Fruit fly (Drosophila melanogaster) whole organism, pupa: ENCODE measurements around the gene Bx.

ENCODE experiments used
- CG15710 ChIP-seq: fragments of 200-800 bp; sonication (Bioruptor generic); optimal IDR thresholded peaks from 2 replicates; lab custom pipeline; 2018; ENCODE audit warnings: missing biosample characterization, mild to moderate bottlenecking, missing genetic modification characterization, moderate library complexity
- CG32121 ChIP-seq: fragments of 200-800 bp; sonication (Bioruptor generic); IDR thresholded peaks from 2 replicates; pipeline ENCODE4 v1.3.6; 2022; ENCODE audit warnings: missing biosample characterization, missing genetic modification characterization
- CG4496 ChIP-seq: fragments of 200-800 bp; sonication (Bioruptor generic); IDR thresholded peaks from 3 replicates; pipeline ENCODE4 v1.3.6; 2022; ENCODE audit warnings: missing biosample characterization, missing genetic modification characterization
- CG8159 ChIP-seq: fragments of 200-800 bp; sonication (Bioruptor generic); optimal IDR thresholded peaks from 3 replicates; lab custom pipeline; 2018; ENCODE audit warnings: missing biosample characterization, mild to moderate bottlenecking, missing genetic modification characterization, moderate library complexity
- fd96Ca ChIP-seq: fragments of 200-800 bp; sonication (Bioruptor generic); IDR thresholded peaks from 3 replicates; pipeline ENCODE4 v1.3.6; 2022; ENCODE audit warnings: missing biosample characterization, missing genetic modification characterization

The Bx gene

dm6 chrX:18618122-18618521 lies 102.9 kb downstream of the Bx start:
- TF ChIP-seq CG32121 (GFP tag; lab: Robert Waterston, UW) (no peak), CG15710 (tag; lab: Kevin White, UChicago) (peak; percentile 12), CG8159 (tag; lab: Kevin White, UChicago) (peak; percentile 31)

DNA sequence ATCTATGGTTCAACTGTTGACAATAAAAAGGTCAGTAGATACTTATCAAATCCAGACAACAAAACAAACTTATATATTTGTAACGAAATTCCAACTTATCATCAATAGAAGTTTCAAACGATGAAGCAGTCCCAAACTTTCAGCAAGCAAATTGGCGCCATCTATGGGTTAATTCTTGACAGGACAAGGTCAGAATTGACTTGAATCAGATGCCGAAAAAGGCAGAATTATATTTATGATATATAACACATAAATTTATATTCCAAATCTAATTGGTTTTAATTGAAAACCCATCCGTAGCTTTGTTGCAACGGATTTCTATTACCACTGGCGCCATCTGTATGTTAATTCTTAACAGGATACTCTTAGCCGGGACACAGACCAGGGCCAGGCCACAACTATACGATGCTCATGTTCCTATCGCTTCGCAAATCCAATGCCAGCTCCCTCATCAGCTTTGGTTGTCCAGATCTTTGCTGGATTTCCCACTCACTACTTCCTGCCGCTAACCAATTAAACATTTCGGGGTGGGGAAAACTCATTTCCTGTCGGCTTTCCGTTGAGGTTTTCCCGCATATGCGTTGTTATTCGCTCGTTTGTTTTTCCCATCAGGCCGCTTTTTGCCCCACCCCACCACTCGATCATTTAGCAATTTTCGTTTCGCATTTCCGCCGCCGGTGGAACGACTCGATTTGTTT lies 106.6 kb downstream of the Bx start:
- TF ChIP-seq fd96Ca (GFP tag; lab: Robert Waterston, UW) (no peak), CG4496 (GFP tag; lab: Robert Waterston, UW) (0 out of 3 replicates have a peak, but pooled peaks have one; percentile 14)
